Worm (Caenorhabditis elegans): ENCODE data around the gene icd-1.

DNA sequence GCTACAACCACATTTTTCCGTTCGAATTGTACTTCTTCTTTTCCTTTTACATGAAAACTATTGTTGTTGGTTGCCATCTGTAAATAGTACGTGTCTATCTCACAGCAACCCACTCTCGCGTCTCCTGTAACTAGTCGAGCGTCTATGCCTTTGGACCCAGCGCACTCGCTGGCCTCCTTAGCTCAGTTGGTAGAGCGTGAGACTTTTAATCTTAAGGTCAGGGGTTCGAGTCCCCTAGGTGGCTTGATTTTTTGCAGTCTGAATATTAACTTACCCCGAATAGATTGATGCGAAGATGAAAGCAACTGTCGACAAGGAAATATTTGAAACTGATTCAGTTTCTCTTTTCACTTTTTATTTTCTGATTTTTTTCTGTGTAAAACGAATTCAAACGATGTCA, 23.4 kb downstream of the icd-1 start, which contains the start of gene mpz-3:
- no peak for TF ChIP-seq pha-4 (tag; optimal IDR thresholded peaks at IDR 0.05)
- TF ChIP-seq D2030.7 (GFP tag; IDR thresholded peaks at IDR 0.05): peak; percentile 48; the same call in 1 of the 2 replicates
- peak; percentile 31 for TF ChIP-seq nhr-90 (tag; optimal IDR thresholded peaks at IDR 0.05)
- no peak for TF ChIP-seq lsy-27 (tag; optimal IDR thresholded peaks at IDR 0.05; ENCODE audit: borderline replicate concordance, insufficient read depth)
- no peak for TF ChIP-seq mxl-1 (tag; optimal IDR thresholded peaks at IDR 0.05)
- peak; percentile 58; the same call in 1 of the 2 replicates for TF ChIP-seq aptf-2 (GFP tag; conservative IDR thresholded peaks at IDR 0.05)
- TF ChIP-seq T07F8.4 (tag; optimal IDR thresholded peaks at IDR 0.05): peak; percentile 10
- peak; percentile 27 for TF ChIP-seq snpc-4 (GFP tag; optimal IDR thresholded peaks at IDR 0.05)
- no peak for TF ChIP-seq snpc-4 (tag; optimal IDR thresholded peaks at IDR 0.05)
- peak; percentile 1 for TF ChIP-seq efl-1 (GFP tag; optimal IDR thresholded peaks at IDR 0.05)
- peak; percentile 55 for TF ChIP-seq rpc-1 (optimal IDR thresholded peaks at IDR 0.05)
- TF ChIP-seq rpc-1 (tag; optimal IDR thresholded peaks at IDR 0.05): peak; percentile 80
- no peak for TF ChIP-seq B0035.1 (tag; optimal IDR thresholded peaks at IDR 0.05)
